Worm (Caenorhabditis elegans) whole organism, young adult: ENCODE measurements around the gene skr-17.

Experiments used
- B0035.1 ChIP-seq: sonication (generic microtip); optimal IDR thresholded peaks from 2 replicates; lab custom pipeline; 2016; ENCODE audit warnings: missing genetic modification characterization, mild to moderate bottlenecking, missing compliant biosample characterization, missing genotype, missing genetic modification reagents
- B0261.1 ChIP-seq: sonication (generic microtip); optimal IDR thresholded peaks from 2 replicates; lab custom pipeline; 2016; ENCODE audit warnings: mild to moderate bottlenecking, missing genetic modification characterization, moderate library complexity, missing compliant biosample characterization
- F22D6.2 ChIP-seq: sonication (generic microtip); optimal IDR thresholded peaks from 2 replicates; lab custom pipeline; 2016; ENCODE audit warnings: mild to moderate bottlenecking, missing genetic modification characterization, missing compliant biosample characterization
- F23B12.7 ChIP-seq: sonication (generic microtip); optimal IDR thresholded peaks from 2 replicates; lab custom pipeline; 2017; ENCODE audit warnings: missing genetic modification characterization, mild to moderate bottlenecking, missing compliant biosample characterization, antibody characterized with exemption, moderate library complexity; ENCODE audit not compliant: insufficient read depth
- F39B2.1 ChIP-seq: fragments of 200-800 bp; sonication (Bioruptor generic); IDR thresholded peaks from 2 replicates; pipeline ENCODE4 v1.3.6; 2022; ENCODE audit warnings: missing genetic modification reagents, missing genetic modification characterization, missing compliant biosample characterization
- F49E8.2 ChIP-seq: sonication (generic microtip); optimal IDR thresholded peaks from 3 replicates; lab custom pipeline; 2017; ENCODE audit warnings: missing genetic modification characterization, mild to moderate bottlenecking, missing compliant biosample characterization, antibody characterized with exemption, moderate library complexity; ENCODE audit not compliant: insufficient read depth
- K11D2.4 ChIP-seq: fragments of 200-800 bp; sonication (Bioruptor generic); IDR thresholded peaks from 2 replicates; pipeline ENCODE4 v1.3.6; 2022; ENCODE audit warnings: missing genetic modification reagents, missing genetic modification characterization, missing compliant biosample characterization
- Y53G8AR.9 ChIP-seq: fragments of 200-800 bp; sonication (Bioruptor generic); conservative IDR thresholded peaks from 2 replicates; pipeline ENCODE4 v1.3.6; 2022; ENCODE audit warnings: missing genetic modification reagents, missing genetic modification characterization, missing compliant biosample characterization
- aptf-2 ChIP-seq: fragments of 200-800 bp; sonication (Bioruptor generic); conservative IDR thresholded peaks from 2 replicates; pipeline ENCODE4 v1.3.6; 2022; ENCODE audit warnings: missing genetic modification reagents, missing genetic modification characterization, missing compliant biosample characterization
- aptf-3 ChIP-seq: fragments of 200-800 bp; sonication (Bioruptor generic); IDR thresholded peaks from 2 replicates; pipeline ENCODE4 v1.3.6; 2022; ENCODE audit warnings: missing genetic modification characterization, missing compliant biosample characterization
- atf-7 ChIP-seq: sonication (generic microtip); optimal IDR thresholded peaks from 2 replicates; lab custom pipeline; 2017; ENCODE audit warnings: mild to moderate bottlenecking, missing genetic modification characterization, missing compliant biosample characterization
- attf-5 ChIP-seq: fragments of 200-800 bp; sonication (Bioruptor generic); optimal IDR thresholded peaks from 2 replicates; lab custom pipeline; 2018; ENCODE audit warnings: mild to moderate bottlenecking, missing genetic modification characterization, missing compliant biosample characterization
- cebp-1 ChIP-seq, 2 experiments: fragments of 200-800 bp in 1 of 2; sonication (Bioruptor generic) in 1 of 2; sonication (generic microtip) in 1 of 2; IDR thresholded peaks in 1 of 2; optimal IDR thresholded peaks in 1 of 2; 2 replicates each; pipeline versions ENCODE4 v1.3.6 to Lab custom; 2017 to 2022; ENCODE audit warnings: missing compliant biosample characterization in 2 of 2, missing genetic modification characterization in 2 of 2, mild to moderate bottlenecking in 1 of 2, missing genetic modification reagents in 1 of 2, moderate library complexity in 1 of 2
- ceh-100 ChIP-seq: fragments of 200-800 bp; sonication (Bioruptor generic); IDR thresholded peaks from 2 replicates; pipeline ENCODE4 v1.3.6; 2022; ENCODE audit warnings: missing genetic modification reagents, missing genetic modification characterization, missing compliant biosample characterization
- ceh-58 ChIP-seq: fragments of 200-800 bp; sonication (Bioruptor generic); IDR thresholded peaks from 2 replicates; pipeline ENCODE4 v1.3.6; 2022; ENCODE audit warnings: missing genetic modification characterization, missing compliant biosample characterization
- ceh-91 ChIP-seq: fragments of 200-800 bp; sonication (Bioruptor generic); IDR thresholded peaks from 2 replicates; pipeline ENCODE4 v1.3.6; 2022; ENCODE audit warnings: missing genetic modification reagents, missing genetic modification characterization, missing compliant biosample characterization
- chd-7 ChIP-seq: sonication (generic microtip); optimal IDR thresholded peaks from 2 replicates; lab custom pipeline; 2016; ENCODE audit warnings: mild to moderate bottlenecking, missing genetic modification characterization, moderate library complexity, missing compliant biosample characterization
- dox-1 ChIP-seq: fragments of 200-800 bp; sonication (Bioruptor generic); IDR thresholded peaks from 2 replicates; pipeline ENCODE4 v1.3.6; 2022; ENCODE audit warnings: missing genetic modification reagents, missing genetic modification characterization, missing compliant biosample characterization
- dpff-1 ChIP-seq: sonication (generic microtip); optimal IDR thresholded peaks from 2 replicates; lab custom pipeline; 2017; ENCODE audit warnings: mild to moderate bottlenecking, missing genetic modification characterization, missing compliant biosample characterization
- ekl-4 ChIP-seq: fragments of 200-800 bp; sonication (Bioruptor generic); IDR thresholded peaks from 2 replicates; pipeline ENCODE4 v1.3.6; 2022; ENCODE audit warnings: missing genetic modification reagents, missing genetic modification characterization, missing compliant biosample characterization
- fkh-3 ChIP-seq: sonication (generic microtip); optimal IDR thresholded peaks from 2 replicates; lab custom pipeline; 2016; ENCODE audit warnings: mild to moderate bottlenecking, missing genetic modification characterization, missing compliant biosample characterization
- him-1 ChIP-seq: sonication (generic microtip); optimal IDR thresholded peaks from 2 replicates; lab custom pipeline; 2016; ENCODE audit warnings: missing genotype, missing genetic modification reagents, missing genetic modification characterization, missing compliant biosample characterization
- hlh-12 ChIP-seq: sonication (generic microtip); optimal IDR thresholded peaks from 2 replicates; lab custom pipeline; 2016; ENCODE audit warnings: missing genetic modification characterization, missing compliant biosample characterization
- hsf-1 ChIP-seq: fragments of 200-800 bp; sonication (Bioruptor generic); IDR thresholded peaks from 2 replicates; pipeline ENCODE4 v1.3.6; 2022; ENCODE audit warnings: missing genetic modification reagents, missing genetic modification characterization, missing compliant biosample characterization
- lag-1 ChIP-seq: fragments of 200-800 bp; sonication (Bioruptor generic); IDR thresholded peaks from 2 replicates; pipeline ENCODE4 v1.3.6; 2022; ENCODE audit warnings: missing genetic modification reagents, missing genetic modification characterization, missing compliant biosample characterization
- lin-26 ChIP-seq: fragments of 200-800 bp; sonication (Bioruptor generic); IDR thresholded peaks from 2 replicates; pipeline ENCODE4 v1.3.6; 2022; ENCODE audit warnings: missing genetic modification reagents, missing genetic modification characterization, missing compliant biosample characterization
- lin-40 ChIP-seq: sonication (generic microtip); optimal IDR thresholded peaks from 2 replicates; lab custom pipeline; 2016; ENCODE audit warnings: missing genetic modification characterization, mild to moderate bottlenecking, missing compliant biosample characterization, missing genotype, missing genetic modification reagents
- lin-54 ChIP-seq: fragments of 200-800 bp; sonication (Bioruptor generic); optimal IDR thresholded peaks from 2 replicates; lab custom pipeline; 2018; ENCODE audit warnings: mild to moderate bottlenecking, missing genetic modification characterization, missing compliant biosample characterization
- lir-1 ChIP-seq: fragments of 200-800 bp; sonication (Bioruptor generic); conservative IDR thresholded peaks from 2 replicates; pipeline ENCODE4 v1.3.6; 2022; ENCODE audit warnings: missing genetic modification reagents, missing genetic modification characterization, missing compliant biosample characterization
- madf-10 ChIP-seq: sonication (generic microtip); optimal IDR thresholded peaks from 2 replicates; lab custom pipeline; 2016; ENCODE audit warnings: mild to moderate bottlenecking, missing genetic modification characterization, missing compliant biosample characterization
- madf-3 ChIP-seq: fragments of 200-800 bp; sonication (Bioruptor generic); IDR thresholded peaks from 2 replicates; pipeline ENCODE4 v1.3.6; 2022; ENCODE audit warnings: missing genetic modification reagents, missing genetic modification characterization, missing compliant biosample characterization
- mcd-1 ChIP-seq: fragments of 200-800 bp; sonication (Bioruptor generic); IDR thresholded peaks from 2 replicates; pipeline ENCODE4 v1.3.6; 2022; ENCODE audit warnings: missing genetic modification reagents, missing genetic modification characterization, missing compliant biosample characterization
- nhr-120 ChIP-seq: fragments of 200-800 bp; sonication (Bioruptor generic); IDR thresholded peaks from 2 replicates; pipeline ENCODE4 v1.3.6; 2022; ENCODE audit warnings: missing genetic modification characterization, missing compliant biosample characterization
- nhr-27 ChIP-seq: fragments of 200-800 bp; sonication (Bioruptor generic); optimal IDR thresholded peaks from 2 replicates; lab custom pipeline; 2018; ENCODE audit warnings: mild to moderate bottlenecking, missing genetic modification characterization, moderate library complexity, missing compliant biosample characterization
- nhr-80 ChIP-seq: sonication (generic microtip); optimal IDR thresholded peaks from 2 replicates; lab custom pipeline; 2016; ENCODE audit warnings: missing genetic modification characterization, missing compliant biosample characterization
- rec-8 ChIP-seq, 2 experiments: sonication (generic microtip); optimal IDR thresholded peaks; 2 replicates each; lab custom pipeline; 2016; ENCODE audit warnings: mild to moderate bottlenecking in 2 of 2, missing genetic modification characterization in 2 of 2, missing genetic modification reagents in 2 of 2, missing genotype in 2 of 2, missing biosample characterization in 1 of 2, missing compliant biosample characterization in 1 of 2, moderate library complexity in 1 of 2
- snpc-1.3 ChIP-seq: sonication (generic microtip); optimal IDR thresholded peaks from 2 replicates; lab custom pipeline; 2017; ENCODE audit warnings: missing genetic modification characterization, mild to moderate bottlenecking, missing compliant biosample characterization, antibody characterized with exemption, moderate library complexity, missing genotype, missing genetic modification reagents; ENCODE audit not compliant: insufficient read depth
- snpc-4 ChIP-seq, 5 experiments: fragments of 150-350 bp in 1 of 5; sonication (generic microtip) in 4 of 5; optimal IDR thresholded peaks; 2 replicates each; lab custom pipeline; 2014 to 2018; ENCODE audit warnings: missing genetic modification characterization in 5 of 5, missing biosample characterization in 3 of 5, antibody characterized with exemption in 2 of 5, mild to moderate bottlenecking in 2 of 5, missing compliant biosample characterization in 2 of 5, missing genotype in 2 of 5, moderate library complexity in 2 of 5, missing genetic modification reagents in 1 of 5
- tbp1 ChIP-seq: fragments of 200-800 bp; sonication (Bioruptor generic); optimal IDR thresholded peaks from 2 replicates; lab custom pipeline; 2018; ENCODE audit warnings: mild to moderate bottlenecking, missing genetic modification characterization, missing compliant biosample characterization
- tbx-9 ChIP-seq: sonication (generic microtip); optimal IDR thresholded peaks from 2 replicates; lab custom pipeline; 2016; ENCODE audit warnings: borderline replicate concordance, missing genetic modification characterization, inconsistent platforms, missing compliant biosample characterization
- zim-3 ChIP-seq: sonication (generic microtip); optimal IDR thresholded peaks from 2 replicates; lab custom pipeline; 2017; ENCODE audit warnings: mild to moderate bottlenecking, missing genetic modification characterization, moderate library complexity, missing compliant biosample characterization
- ztf-22 ChIP-seq: fragments of 200-800 bp; sonication (Bioruptor generic); optimal IDR thresholded peaks from 2 replicates; lab custom pipeline; 2018; ENCODE audit warnings: mild to moderate bottlenecking, missing genetic modification characterization, moderate library complexity, missing compliant biosample characterization
- ztf-25 ChIP-seq: fragments of 200-800 bp; sonication (Bioruptor generic); IDR thresholded peaks from 2 replicates; pipeline ENCODE4 v1.3.6; 2022; ENCODE audit warnings: missing genetic modification reagents, missing genetic modification characterization, missing compliant biosample characterization
- ztf-6 ChIP-seq: fragments of 200-800 bp; sonication (Bioruptor generic); IDR thresholded peaks from 2 replicates; pipeline ENCODE4 v1.3.6; 2022; ENCODE audit warnings: missing genetic modification reagents, missing genetic modification characterization, missing compliant biosample characterization

The skr-17 gene

DNA sequence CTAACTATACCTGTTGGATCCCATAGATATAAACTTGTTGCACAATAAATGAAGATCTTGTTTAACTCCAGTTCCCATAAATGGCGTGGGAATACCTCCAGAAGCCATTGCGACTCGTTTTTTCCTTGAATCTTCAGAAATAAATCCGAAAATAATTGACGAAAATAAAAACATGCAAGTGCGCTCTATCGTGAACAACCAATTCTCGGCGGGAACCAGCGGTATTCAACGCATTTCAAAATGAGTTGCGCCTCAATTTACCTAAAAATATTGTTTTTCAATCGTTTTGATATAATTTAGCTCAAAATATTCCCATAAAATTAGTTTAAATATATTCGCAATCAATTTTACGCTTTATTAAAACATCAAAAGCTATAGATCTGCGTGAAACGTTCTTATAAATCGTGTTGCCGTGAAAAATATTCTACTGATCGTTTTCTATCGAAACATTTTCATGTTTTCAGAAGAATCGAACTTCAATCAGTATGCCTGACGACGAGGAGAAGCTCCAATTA, 2.2 kb upstream of the skr-17 start, which contains the start of the genes snpc-1.1 and spdl-1 (continued):
- TF ChIP-seq chd-7 (no peak), hsf-1 (GFP tag; lab: Robert Waterston, UW) (no peak), dox-1 (peak; percentile 45; the same call in 1 of the 2 replicates), lir-1 (GFP tag; lab: Robert Waterston, UW) (no peak), B0261.1 (tag; lab: Kevin White, UChicago) (no peak), rec-8 (tag; optimal IDR thresholded peaks at IDR 0.05; lab: Kevin White, UChicago) (no peak), K11D2.4 (no peak), fkh-3 (tag; lab: Kevin White, UChicago) (no peak), snpc-4 (GFP tag; optimal IDR thresholded peaks at IDR 0.05; lab: Kevin White, UChicago) (no peak), snpc-4 (tag; optimal IDR thresholded peaks at IDR 0.05; lab: Kevin White, UChicago) (no peak), tbx-9 (no peak), zim-3 (tag; lab: Kevin White, UChicago) (no peak), lin-54 (GFP tag; lab: Kevin White, UChicago) (peak; percentile 33), ceh-58 (GFP tag; lab: Robert Waterston, UW) (no peak), B0035.1 (tag; lab: Kevin White, UChicago) (no peak), Y53G8AR.9 (no peak), hlh-12 (tag; lab: Kevin White, UChicago) (no peak), lin-26 (no peak), aptf-2 (no peak), aptf-3 (GFP tag; lab: Robert Waterston, UW) (no peak), ztf-6 (no peak), snpc-1.3 (tag; lab: Kevin White, UChicago) (no peak), ekl-4 (no peak), cebp-1 (GFP tag; IDR thresholded peaks at IDR 0.05; lab: Robert Waterston, UW) (no peak), cebp-1 (tag; optimal IDR thresholded peaks at IDR 0.05; lab: Kevin White, UChicago) (no peak), ztf-22 (GFP tag; lab: Kevin White, UChicago) (no peak), lag-1 (GFP tag; lab: Robert Waterston, UW) (no peak), ceh-100 (GFP tag; lab: Robert Waterston, UW) (no peak), F22D6.2 (tag; lab: Kevin White, UChicago) (no peak)

DNA sequence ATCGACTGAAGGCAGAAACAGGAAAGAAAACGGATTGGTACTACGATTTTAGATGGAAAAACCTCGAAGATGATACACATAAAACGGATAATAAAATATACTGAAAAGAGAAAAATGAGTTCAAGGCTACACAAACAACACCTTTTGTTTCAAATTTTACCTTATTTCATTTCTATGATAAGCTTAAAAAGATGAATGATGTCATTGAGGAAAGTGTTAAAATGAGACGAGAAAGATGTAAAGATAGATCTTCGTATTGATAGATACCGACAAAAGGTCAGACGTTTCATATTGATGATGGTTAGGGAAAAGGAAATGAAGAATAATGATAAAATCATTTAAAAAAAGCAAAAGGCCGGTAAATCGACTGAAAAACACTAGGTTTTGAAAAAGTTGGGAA, 6.3 kb downstream of the skr-17 start:
- TF ChIP-seq lag-1 (GFP tag; lab: Robert Waterston, UW) (no peak), dpff-1 (tag; lab: Kevin White, UChicago) (no peak), ceh-100 (GFP tag; lab: Robert Waterston, UW) (no peak), F23B12.7 (tag; lab: Kevin White, UChicago) (no peak), madf-10 (tag; lab: Kevin White, UChicago) (no peak), F39B2.1 (no peak), madf-3 (GFP tag; lab: Robert Waterston, UW) (no peak), cebp-1 (GFP tag; IDR thresholded peaks at IDR 0.05; lab: Robert Waterston, UW) (no peak), cebp-1 (tag; optimal IDR thresholded peaks at IDR 0.05; lab: Kevin White, UChicago) (no peak), lin-40 (tag; lab: Kevin White, UChicago) (no peak)
- TF ChIP-seq, all 124 proteins: peak for 0

DNA sequence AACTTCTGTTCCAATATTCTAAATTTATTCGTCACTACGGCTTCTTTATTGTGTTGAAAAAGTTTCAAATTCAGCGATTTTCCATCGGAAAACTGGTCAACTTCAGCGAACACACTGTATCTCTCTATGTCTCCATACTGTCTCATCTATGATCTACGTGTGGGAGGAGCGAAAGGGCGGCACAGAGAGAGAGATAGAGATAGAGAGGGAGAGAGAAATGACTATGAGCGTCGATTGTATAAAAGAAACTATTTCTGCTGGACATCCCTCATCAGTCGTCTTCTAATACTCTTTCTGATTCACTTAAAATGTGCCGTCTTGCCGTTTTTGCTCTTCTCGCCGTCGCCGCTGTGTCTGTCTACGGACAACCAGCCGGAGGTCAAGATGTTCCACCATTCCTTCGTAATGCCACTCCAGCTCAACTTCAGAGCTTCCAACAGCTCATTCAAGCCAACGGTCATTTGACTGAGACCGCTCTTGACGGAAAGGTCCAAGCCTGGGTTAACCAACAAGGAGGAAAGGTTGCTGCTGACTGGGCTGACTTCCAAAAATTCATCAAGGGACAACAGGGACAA, 7.1 kb downstream of the skr-17 start, which contains the start of gene srlf-1:
TSS of gene srlf-1 (plus strand) at position 268 of the 575 bp plus-strand sequence.
- TF ChIP-seq ztf-6: no peak
- TF ChIP-seq madf-3 (GFP tag; lab: Robert Waterston, UW): no peak
- TF ChIP-seq ztf-25 (GFP tag; lab: Robert Waterston, UW): no peak
- no peak for TF ChIP-seq attf-5 (GFP tag; lab: Kevin White, UChicago)
- no peak for TF ChIP-seq him-1 (tag; lab: Kevin White, UChicago)
- no peak for TF ChIP-seq atf-7 (tag; lab: Kevin White, UChicago)
- TF ChIP-seq mcd-1 (GFP tag; lab: Robert Waterston, UW): 0 out of 2 replicates have a peak, but pooled peaks have one; percentile 8
- TF ChIP-seq nhr-80 (tag; lab: Kevin White, UChicago): no peak
- TF ChIP-seq nhr-120 (GFP tag; lab: Robert Waterston, UW): no peak
- TF ChIP-seq nhr-27: no peak
- TF ChIP-seq F49E8.2: no peak
- TF ChIP-seq ceh-91 (GFP tag; lab: Robert Waterston, UW): no peak
- no peak for TF ChIP-seq tbp1
